Worm (Caenorhabditis elegans) whole organism, young adult: ENCODE data around the gene cdh-9.

Source experiments
- F22D6.2 ChIP-seq: sonication (generic microtip); optimal IDR thresholded peaks from 2 replicates; lab custom pipeline; 2016; ENCODE audit warnings: mild to moderate bottlenecking, missing genetic modification characterization, missing compliant biosample characterization
- F23B12.7 ChIP-seq: sonication (generic microtip); optimal IDR thresholded peaks from 2 replicates; lab custom pipeline; 2017; ENCODE audit warnings: missing genetic modification characterization, mild to moderate bottlenecking, missing compliant biosample characterization, antibody characterized with exemption, moderate library complexity; ENCODE audit not compliant: insufficient read depth
- F49E8.2 ChIP-seq: sonication (generic microtip); optimal IDR thresholded peaks from 3 replicates; lab custom pipeline; 2017; ENCODE audit warnings: missing genetic modification characterization, mild to moderate bottlenecking, missing compliant biosample characterization, antibody characterized with exemption, moderate library complexity; ENCODE audit not compliant: insufficient read depth
- F52B5.7 ChIP-seq: sonication (generic microtip); optimal IDR thresholded peaks from 2 replicates; lab custom pipeline; 2016; ENCODE audit warnings: mild to moderate bottlenecking, missing genetic modification characterization, missing compliant biosample characterization
- F55B11.4 ChIP-seq: sonication (generic microtip); optimal IDR thresholded peaks from 2 replicates; lab custom pipeline; 2016; ENCODE audit warnings: missing compliant biosample characterization, missing genetic modification characterization, borderline replicate concordance; ENCODE audit not compliant: insufficient read depth
- T07F8.4 ChIP-seq: sonication (generic microtip); optimal IDR thresholded peaks from 2 replicates; lab custom pipeline; 2016; ENCODE audit warnings: mild to moderate bottlenecking, missing genetic modification characterization, moderate library complexity, missing compliant biosample characterization
- T26A5.8 ChIP-seq: sonication (generic microtip); optimal IDR thresholded peaks from 2 replicates; lab custom pipeline; 2016; ENCODE audit warnings: missing genetic modification characterization, missing compliant biosample characterization
- Y67H2A.10 ChIP-seq: fragments of 200-800 bp; sonication (Bioruptor generic); conservative IDR thresholded peaks from 2 replicates; pipeline ENCODE4 v1.3.6; 2022; ENCODE audit warnings: missing genetic modification reagents, missing genetic modification characterization, missing compliant biosample characterization
- Y95B8A.8 ChIP-seq: fragments of 200-800 bp; sonication (Bioruptor generic); IDR thresholded peaks from 2 replicates; pipeline ENCODE4 v1.3.6; 2022; ENCODE audit warnings: missing genetic modification reagents, missing genetic modification characterization, missing compliant biosample characterization
- ZK185.1 ChIP-seq: sonication (generic microtip); optimal IDR thresholded peaks from 2 replicates; lab custom pipeline; 2016; ENCODE audit warnings: mild to moderate bottlenecking, missing genetic modification characterization, missing compliant biosample characterization; ENCODE audit not compliant: poor library complexity, severe bottlenecking
- attf-5 ChIP-seq: fragments of 200-800 bp; sonication (Bioruptor generic); optimal IDR thresholded peaks from 2 replicates; lab custom pipeline; 2018; ENCODE audit warnings: mild to moderate bottlenecking, missing genetic modification characterization, missing compliant biosample characterization
- attf-6 ChIP-seq: fragments of 200-800 bp; sonication (Bioruptor generic); IDR thresholded peaks from 2 replicates; pipeline ENCODE4 v1.3.6; 2022; ENCODE audit warnings: missing genetic modification reagents, missing genetic modification characterization, missing compliant biosample characterization
- cebp-2 ChIP-seq: fragments of 200-800 bp; sonication (Bioruptor generic); IDR thresholded peaks from 2 replicates; pipeline ENCODE4 v1.3.6; 2022; ENCODE audit warnings: missing genetic modification characterization, missing compliant biosample characterization
- ceh-27 ChIP-seq: fragments of 200-800 bp; sonication (Bioruptor generic); optimal IDR thresholded peaks from 2 replicates; lab custom pipeline; 2018; ENCODE audit warnings: mild to moderate bottlenecking, missing genetic modification characterization, moderate library complexity, missing compliant biosample characterization
- dpff-1 ChIP-seq: sonication (generic microtip); optimal IDR thresholded peaks from 2 replicates; lab custom pipeline; 2017; ENCODE audit warnings: mild to moderate bottlenecking, missing genetic modification characterization, missing compliant biosample characterization
- egrh-3 ChIP-seq: fragments of 200-800 bp; sonication (Bioruptor generic); IDR thresholded peaks from 2 replicates; pipeline ENCODE4 v1.3.6; 2022; ENCODE audit warnings: missing genetic modification reagents, missing genetic modification characterization, missing compliant biosample characterization
- ekl-4 ChIP-seq: fragments of 200-800 bp; sonication (Bioruptor generic); IDR thresholded peaks from 2 replicates; pipeline ENCODE4 v1.3.6; 2022; ENCODE audit warnings: missing genetic modification reagents, missing genetic modification characterization, missing compliant biosample characterization
- hmg-1.2 ChIP-seq: fragments of 200-800 bp; sonication (Bioruptor generic); IDR thresholded peaks from 2 replicates; pipeline ENCODE4 v1.3.6; 2022; ENCODE audit warnings: missing genetic modification reagents, missing genetic modification characterization, missing compliant biosample characterization
- hsf-1 ChIP-seq: fragments of 200-800 bp; sonication (Bioruptor generic); IDR thresholded peaks from 2 replicates; pipeline ENCODE4 v1.3.6; 2022; ENCODE audit warnings: missing genetic modification reagents, missing genetic modification characterization, missing compliant biosample characterization
- lin-26 ChIP-seq: fragments of 200-800 bp; sonication (Bioruptor generic); IDR thresholded peaks from 2 replicates; pipeline ENCODE4 v1.3.6; 2022; ENCODE audit warnings: missing genetic modification reagents, missing genetic modification characterization, missing compliant biosample characterization
- lin-54 ChIP-seq: fragments of 200-800 bp; sonication (Bioruptor generic); optimal IDR thresholded peaks from 2 replicates; lab custom pipeline; 2018; ENCODE audit warnings: mild to moderate bottlenecking, missing genetic modification characterization, missing compliant biosample characterization
- madf-3 ChIP-seq: fragments of 200-800 bp; sonication (Bioruptor generic); IDR thresholded peaks from 2 replicates; pipeline ENCODE4 v1.3.6; 2022; ENCODE audit warnings: missing genetic modification reagents, missing genetic modification characterization, missing compliant biosample characterization
- madf-8 ChIP-seq: fragments of 200-800 bp; sonication (Bioruptor generic); conservative IDR thresholded peaks from 2 replicates; pipeline ENCODE4 v1.3.6; 2022; ENCODE audit warnings: missing genetic modification reagents, missing genetic modification characterization, missing compliant biosample characterization
- mcd-1 ChIP-seq: fragments of 200-800 bp; sonication (Bioruptor generic); IDR thresholded peaks from 2 replicates; pipeline ENCODE4 v1.3.6; 2022; ENCODE audit warnings: missing genetic modification reagents, missing genetic modification characterization, missing compliant biosample characterization
- mxl-1 ChIP-seq: sonication (generic microtip); optimal IDR thresholded peaks from 2 replicates; lab custom pipeline; 2016; ENCODE audit warnings: missing genetic modification characterization, missing compliant biosample characterization
- nhr-80 ChIP-seq: sonication (generic microtip); optimal IDR thresholded peaks from 2 replicates; lab custom pipeline; 2016; ENCODE audit warnings: missing genetic modification characterization, missing compliant biosample characterization
- rpc-1 ChIP-seq, 2 experiments: fragments of 150-350 bp in 1 of 2; sonication (generic microtip) in 1 of 2; optimal IDR thresholded peaks; 2 replicates each; lab custom pipeline; 2014 to 2018; ENCODE audit warnings: missing biosample characterization in 1 of 2, missing genetic modification characterization in 1 of 2, missing genetic modification reagents in 1 of 2, missing genotype in 1 of 2
- sdz-38 ChIP-seq: sonication (generic microtip); optimal IDR thresholded peaks from 2 replicates; lab custom pipeline; 2016; ENCODE audit warnings: missing genotype, missing genetic modification characterization, missing compliant biosample characterization
- sea-2 ChIP-seq: fragments of 200-800 bp; sonication (Bioruptor generic); IDR thresholded peaks from 2 replicates; pipeline ENCODE4 v1.3.6; 2022; ENCODE audit warnings: missing genetic modification characterization, missing compliant biosample characterization
- snpc-3.4 ChIP-seq: sonication (generic microtip); optimal IDR thresholded peaks from 2 replicates; lab custom pipeline; 2017; ENCODE audit warnings: missing genetic modification characterization, mild to moderate bottlenecking, missing compliant biosample characterization, antibody characterized with exemption, moderate library complexity, missing genotype, missing genetic modification reagents
- snpc-4 ChIP-seq, 5 experiments: fragments of 150-350 bp in 1 of 5; sonication (generic microtip) in 4 of 5; optimal IDR thresholded peaks; 2 replicates each; lab custom pipeline; 2014 to 2018; ENCODE audit warnings: missing genetic modification characterization in 5 of 5, missing biosample characterization in 3 of 5, antibody characterized with exemption in 2 of 5, mild to moderate bottlenecking in 2 of 5, missing compliant biosample characterization in 2 of 5, missing genotype in 2 of 5, moderate library complexity in 2 of 5, missing genetic modification reagents in 1 of 5
- sptf-2 ChIP-seq: fragments of 200-800 bp; sonication (Bioruptor generic); optimal IDR thresholded peaks from 2 replicates; lab custom pipeline; 2018; ENCODE audit warnings: mild to moderate bottlenecking, missing genetic modification characterization, missing compliant biosample characterization
- tbp1 ChIP-seq: fragments of 200-800 bp; sonication (Bioruptor generic); optimal IDR thresholded peaks from 2 replicates; lab custom pipeline; 2018; ENCODE audit warnings: mild to moderate bottlenecking, missing genetic modification characterization, missing compliant biosample characterization
- tlf-1 ChIP-seq: fragments of 200-800 bp; sonication (Bioruptor generic); optimal IDR thresholded peaks from 2 replicates; lab custom pipeline; 2018; ENCODE audit warnings: mild to moderate bottlenecking, missing genetic modification characterization, missing compliant biosample characterization
- ztf-26 ChIP-seq: sonication (generic microtip); optimal IDR thresholded peaks from 2 replicates; lab custom pipeline; 2017; ENCODE audit warnings: missing genetic modification characterization, missing compliant biosample characterization
- ztf-6 ChIP-seq: fragments of 200-800 bp; sonication (Bioruptor generic); IDR thresholded peaks from 2 replicates; pipeline ENCODE4 v1.3.6; 2022; ENCODE audit warnings: missing genetic modification reagents, missing genetic modification characterization, missing compliant biosample characterization

The cdh-9 gene

DNA sequence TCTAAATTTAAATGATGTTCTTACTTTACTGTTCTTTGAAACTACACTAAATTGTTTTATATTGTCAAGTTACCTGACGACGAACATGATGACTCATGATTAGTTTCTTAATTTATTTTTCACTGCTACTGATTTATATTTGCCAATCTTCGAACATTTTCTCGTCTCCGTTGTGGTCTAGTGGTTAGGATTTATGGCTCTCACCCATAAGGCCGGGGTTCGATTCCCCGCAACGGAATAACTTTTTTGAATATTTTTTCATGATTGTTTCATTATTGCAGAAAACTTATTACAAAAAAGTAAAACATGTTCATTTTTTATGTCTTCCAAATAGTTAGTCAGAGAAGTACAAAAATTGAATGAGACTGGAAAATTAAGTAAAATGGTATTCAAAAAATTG, 36.3 kb upstream of the cdh-9 start (continued):
- TF ChIP-seq sptf-2 (GFP tag; lab: Kevin White, UChicago) (no peak), attf-5 (GFP tag; lab: Kevin White, UChicago) (no peak), F23B12.7 (tag; lab: Kevin White, UChicago) (peak; percentile 52), madf-3 (GFP tag; lab: Robert Waterston, UW) (no peak), ZK185.1 (tag; lab: Kevin White, UChicago) (peak; percentile 67), rpc-1 (optimal IDR thresholded peaks at IDR 0.05; lab: Kevin White, UChicago) (peak; percentile 83), rpc-1 (tag; optimal IDR thresholded peaks at IDR 0.05; lab: Kevin White, UChicago) (peak; percentile 97), madf-8 (GFP tag; lab: Robert Waterston, UW) (no peak), tbp1 (GFP tag; lab: Kevin White, UChicago) (peak; percentile 95), snpc-4 (GFP tag; optimal IDR thresholded peaks at IDR 0.05; lab: Kevin White, UChicago) (peak; percentile 60), snpc-4 (tag; optimal IDR thresholded peaks at IDR 0.05; lab: Kevin White, UChicago) (peak in 3 of 4 experiments; percentile 68 to 87 (median 74)), ztf-26 (peak; percentile 11), F55B11.4 (tag; lab: Kevin White, UChicago) (no peak), tlf-1 (GFP tag; lab: Kevin White, UChicago) (no peak), F52B5.7 (tag; lab: Kevin White, UChicago) (no peak), F22D6.2 (tag; lab: Kevin White, UChicago) (no peak), ceh-27 (GFP tag; lab: Kevin White, UChicago) (peak; percentile 16), snpc-3.4 (peak; percentile 88), mxl-1 (tag; lab: Kevin White, UChicago) (peak; percentile 5), Y95B8A.8 (no peak), cebp-2 (GFP tag; lab: Robert Waterston, UW) (no peak), nhr-80 (tag; lab: Kevin White, UChicago) (peak; percentile 7)

DNA sequence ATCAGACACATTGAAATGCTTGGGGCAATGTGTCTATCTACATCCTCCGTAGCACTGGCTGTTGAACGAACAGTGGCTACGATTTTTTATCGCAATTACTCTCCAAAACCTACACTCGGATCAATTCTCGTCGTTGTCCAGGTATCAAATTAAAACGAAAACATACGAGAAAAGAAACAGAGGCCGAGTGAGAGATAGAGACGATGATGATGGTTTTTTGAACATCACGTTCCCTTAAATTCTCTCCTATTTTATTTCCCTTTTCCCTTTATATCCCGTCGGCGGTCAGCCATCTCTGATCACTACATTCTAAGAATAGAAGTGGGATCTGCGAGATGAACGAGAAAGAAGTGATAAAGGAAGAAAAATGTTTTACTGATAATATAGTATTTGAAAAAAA, 35.6 kb upstream of the cdh-9 start:
- no peak for TF ChIP-seq dpff-1 (tag; lab: Kevin White, UChicago)
- TF ChIP-seq F49E8.2 (tag; lab: Kevin White, UChicago), result no peak
- TF ChIP-seq, all 124 proteins: peak for 0

DNA sequence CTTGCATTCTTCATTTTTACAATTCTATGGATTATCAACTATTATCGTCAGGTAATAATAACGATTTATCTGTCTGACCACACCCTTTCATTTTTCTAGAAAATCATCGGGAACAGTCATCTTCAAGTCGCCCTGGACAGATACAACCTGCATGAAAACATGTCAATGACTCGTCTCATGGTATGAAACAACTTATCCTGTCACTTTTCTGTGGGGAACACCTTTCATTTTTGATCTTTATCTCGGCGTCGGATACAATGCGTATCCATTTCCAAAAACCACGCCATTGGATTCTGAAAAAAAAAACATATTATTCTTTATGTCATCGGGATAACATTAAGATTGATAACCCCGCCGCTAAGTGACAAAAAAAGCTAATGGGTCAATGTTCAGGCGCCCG, 34.1 kb upstream of the cdh-9 start:
- TF ChIP-seq lin-26 (GFP tag; lab: Robert Waterston, UW) (no peak), sea-2 (GFP tag; lab: Robert Waterston, UW) (no peak), Y95B8A.8 (no peak), T26A5.8 (tag; lab: Kevin White, UChicago) (no peak), F52B5.7 (tag; lab: Kevin White, UChicago) (no peak), ekl-4 (GFP tag; lab: Robert Waterston, UW) (no peak), egrh-3 (GFP tag; lab: Robert Waterston, UW) (no peak), Y67H2A.10 (GFP tag; lab: Robert Waterston, UW) (no peak), ztf-26 (no peak), hmg-1.2 (no peak), snpc-4 (GFP tag; optimal IDR thresholded peaks at IDR 0.05; lab: Kevin White, UChicago) (no peak), snpc-4 (tag; optimal IDR thresholded peaks at IDR 0.05; lab: Kevin White, UChicago) (no peak), ztf-6 (GFP tag; lab: Robert Waterston, UW) (no peak), sdz-38 (no peak), hsf-1 (GFP tag; lab: Robert Waterston, UW) (no peak), lin-54 (GFP tag; lab: Kevin White, UChicago) (no peak), mcd-1 (GFP tag; lab: Robert Waterston, UW) (no peak), attf-6 (no peak), T07F8.4 (no peak), F22D6.2 (tag; lab: Kevin White, UChicago) (no peak)
